Worm (Caenorhabditis elegans) whole organism, late embryonic: ENCODE results near the gene droe-4.

ENCODE experiments used
- C08G9.2 ChIP-seq: sonication (generic microtip); optimal IDR thresholded peaks from 2 replicates; lab custom pipeline; 2016; ENCODE audit warnings: mild to moderate bottlenecking, missing genetic modification characterization, moderate library complexity, missing compliant biosample characterization
- F13H6.1 ChIP-seq: sonication (generic microtip); optimal IDR thresholded peaks from 2 replicates; lab custom pipeline; 2016; ENCODE audit warnings: missing genetic modification characterization, missing compliant biosample characterization
- K02D7.2 ChIP-seq: sonication (generic microtip); optimal IDR thresholded peaks from 2 replicates; lab custom pipeline; 2017; ENCODE audit warnings: mild to moderate bottlenecking, missing genetic modification characterization, missing compliant biosample characterization
- ahr-1 ChIP-seq: sonication (generic microtip); optimal IDR thresholded peaks from 2 replicates; lab custom pipeline; 2016; ENCODE audit warnings: missing genetic modification characterization, missing compliant biosample characterization
- ceh-18 ChIP-seq: sonication (generic microtip); optimal IDR thresholded peaks from 2 replicates; lab custom pipeline; 2016; ENCODE audit warnings: missing genetic modification characterization, missing compliant biosample characterization
- ceh-2 ChIP-seq: sonication (generic microtip); optimal IDR thresholded peaks from 2 replicates; lab custom pipeline; 2016; ENCODE audit warnings: missing genotype, missing genetic modification characterization, missing compliant biosample characterization
- ceh-22 ChIP-seq: sonication (generic microtip); optimal IDR thresholded peaks from 2 replicates; lab custom pipeline; 2017; ENCODE audit warnings: missing biosample characterization, missing genetic modification characterization
- ceh-24 ChIP-seq: sonication (generic microtip); optimal IDR thresholded peaks from 2 replicates; lab custom pipeline; 2016; ENCODE audit warnings: mild to moderate bottlenecking, missing genetic modification characterization, missing compliant biosample characterization
- ceh-31 ChIP-seq: sonication (generic microtip); optimal IDR thresholded peaks from 2 replicates; lab custom pipeline; 2016; ENCODE audit warnings: missing genetic modification characterization, missing compliant biosample characterization
- ceh-34 ChIP-seq: sonication (generic microtip); optimal IDR thresholded peaks from 2 replicates; lab custom pipeline; 2016; ENCODE audit warnings: mild to moderate bottlenecking, missing genetic modification characterization, missing compliant biosample characterization
- ceh-45 ChIP-seq: fragments of 200-800 bp; sonication (Bioruptor generic); IDR thresholded peaks from 2 replicates; pipeline ENCODE4 v1.3.6; 2022; ENCODE audit warnings: missing genetic modification reagents, missing genetic modification characterization, missing compliant biosample characterization
- elt-2 ChIP-seq: sonication (generic microtip); optimal IDR thresholded peaks from 2 replicates; lab custom pipeline; 2016; ENCODE audit warnings: missing genetic modification reagents, missing genetic modification characterization, missing compliant biosample characterization
- fax-1 ChIP-seq: sonication (generic microtip); optimal IDR thresholded peaks from 2 replicates; lab custom pipeline; 2016; ENCODE audit warnings: missing genotype, missing genetic modification characterization, missing compliant biosample characterization
- fkh-6 ChIP-seq: sonication (generic microtip); optimal IDR thresholded peaks from 2 replicates; lab custom pipeline; 2016; ENCODE audit warnings: missing genetic modification characterization, missing compliant biosample characterization
- gmeb-2 ChIP-seq: sonication (generic microtip); optimal IDR thresholded peaks from 2 replicates; lab custom pipeline; 2016; ENCODE audit warnings: missing genetic modification characterization, inconsistent platforms, missing compliant biosample characterization
- hlh-15 ChIP-seq: sonication (generic microtip); optimal IDR thresholded peaks from 2 replicates; lab custom pipeline; 2016; ENCODE audit warnings: missing genetic modification characterization, missing compliant biosample characterization
- hlh-30 ChIP-seq: sonication (generic microtip); optimal IDR thresholded peaks from 2 replicates; lab custom pipeline; 2017; ENCODE audit warnings: antibody characterized with exemption, missing genetic modification characterization, missing compliant biosample characterization; ENCODE audit not compliant: insufficient read depth
- hlh-6 ChIP-seq: sonication (generic microtip); optimal IDR thresholded peaks from 2 replicates; lab custom pipeline; 2016; ENCODE audit warnings: missing genotype, missing genetic modification characterization, missing compliant biosample characterization
- hlh-8 ChIP-seq: sonication (generic microtip); optimal IDR thresholded peaks from 2 replicates; lab custom pipeline; 2016; ENCODE audit warnings: missing genotype, missing genetic modification characterization, missing compliant biosample characterization
- madf-2 ChIP-seq: sonication (generic microtip); optimal IDR thresholded peaks from 2 replicates; lab custom pipeline; 2017; ENCODE audit warnings: missing genetic modification characterization, missing compliant biosample characterization
- nfya-1 ChIP-seq: sonication (generic microtip); optimal IDR thresholded peaks from 2 replicates; lab custom pipeline; 2017; ENCODE audit warnings: missing genetic modification characterization, mild to moderate bottlenecking, missing compliant biosample characterization, antibody characterized with exemption, moderate library complexity
- nhr-11 ChIP-seq: fragments of 150-350 bp; optimal IDR thresholded peaks from 2 replicates; lab custom pipeline; 2014; ENCODE audit warnings: missing biosample characterization, missing genetic modification characterization
- nhr-232 ChIP-seq: sonication (generic microtip); optimal IDR thresholded peaks from 2 replicates; lab custom pipeline; 2016; ENCODE audit warnings: missing genetic modification characterization, missing compliant biosample characterization
- pag-3 ChIP-seq: sonication (generic microtip); optimal IDR thresholded peaks from 2 replicates; lab custom pipeline; 2016; ENCODE audit warnings: missing compliant biosample characterization, missing genetic modification characterization, borderline replicate concordance
- pax-1 ChIP-seq: fragments of 150-350 bp; optimal IDR thresholded peaks from 2 replicates; lab custom pipeline; 2014; ENCODE audit warnings: missing biosample characterization, missing genetic modification characterization
- pha-2 ChIP-seq: sonication (generic microtip); optimal IDR thresholded peaks from 2 replicates; lab custom pipeline; 2017; ENCODE audit warnings: mild to moderate bottlenecking, missing genetic modification characterization, missing compliant biosample characterization
- pqm-1 ChIP-seq: sonication (generic microtip); optimal IDR thresholded peaks from 2 replicates; lab custom pipeline; 2016; ENCODE audit warnings: missing genetic modification characterization, missing compliant biosample characterization
- rnt-1 ChIP-seq: sonication (generic microtip); optimal IDR thresholded peaks from 2 replicates; lab custom pipeline; 2016; ENCODE audit warnings: missing genetic modification characterization, missing compliant biosample characterization
- tbx-2 ChIP-seq: sonication (generic microtip); optimal IDR thresholded peaks from 2 replicates; lab custom pipeline; 2016; ENCODE audit warnings: missing genetic modification characterization, missing compliant biosample characterization
- ttx-3 ChIP-seq: sonication (generic microtip); optimal IDR thresholded peaks from 2 replicates; lab custom pipeline; 2016; ENCODE audit warnings: missing genetic modification reagents, missing genetic modification characterization, missing compliant biosample characterization
- unc-42 ChIP-seq: sonication (generic microtip); optimal IDR thresholded peaks from 2 replicates; lab custom pipeline; 2016; ENCODE audit warnings: missing genotype, missing genetic modification characterization, missing compliant biosample characterization
- unc-55 ChIP-seq: sonication (generic microtip); optimal IDR thresholded peaks from 2 replicates; lab custom pipeline; 2017; ENCODE audit warnings: missing biosample characterization, missing genetic modification reagents, missing genetic modification characterization
- zip-5 ChIP-seq: sonication (generic microtip); optimal IDR thresholded peaks from 2 replicates; lab custom pipeline; 2016; ENCODE audit warnings: missing genetic modification characterization, missing compliant biosample characterization

Gene droe-4

DNA sequence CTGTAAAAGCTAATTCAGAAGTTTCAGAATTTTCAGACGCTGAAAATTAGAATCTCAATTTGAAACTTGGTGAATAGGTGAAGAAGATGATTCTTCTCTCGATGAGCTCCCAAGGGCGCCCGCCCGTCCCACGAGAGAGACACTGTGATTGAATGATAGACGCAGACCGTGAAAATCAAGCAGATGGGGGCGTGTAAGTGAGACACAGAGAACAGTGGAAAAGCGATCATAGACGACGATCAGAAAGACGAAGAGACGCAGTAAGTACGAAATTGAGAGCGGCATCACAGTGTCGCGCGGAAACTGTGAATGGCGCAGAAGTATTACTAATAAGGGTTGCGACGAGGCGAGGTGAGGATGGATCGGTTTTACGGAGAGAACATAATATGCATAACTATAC is 9.9 kb downstream of the droe-4 start:
- TF ChIP-seq C08G9.2 (tag; lab: Kevin White, UChicago) = peak; percentile 39
- no peak for TF ChIP-seq ceh-45
- peak; percentile 50 for TF ChIP-seq ceh-34
- peak; percentile 22 for TF ChIP-seq rnt-1 (tag; lab: Kevin White, UChicago)
- no peak for TF ChIP-seq fkh-6
- peak; percentile 11 for TF ChIP-seq nfya-1 (tag; lab: Kevin White, UChicago)
- no peak for TF ChIP-seq ceh-2 (tag; lab: Kevin White, UChicago)
- no peak for TF ChIP-seq unc-42 (tag; lab: Kevin White, UChicago)
- no peak for TF ChIP-seq hlh-8 (tag; lab: Kevin White, UChicago)
- TF ChIP-seq ceh-31 (tag; lab: Kevin White, UChicago) = peak; percentile 24
- no peak for TF ChIP-seq ceh-22 (tag; lab: Kevin White, UChicago)
- peak; percentile 44 for TF ChIP-seq tbx-2
- peak; percentile 3 for TF ChIP-seq unc-55
- TF ChIP-seq ceh-18 = peak; percentile 28
- TF ChIP-seq, all 69 proteins: peak for 8

DNA sequence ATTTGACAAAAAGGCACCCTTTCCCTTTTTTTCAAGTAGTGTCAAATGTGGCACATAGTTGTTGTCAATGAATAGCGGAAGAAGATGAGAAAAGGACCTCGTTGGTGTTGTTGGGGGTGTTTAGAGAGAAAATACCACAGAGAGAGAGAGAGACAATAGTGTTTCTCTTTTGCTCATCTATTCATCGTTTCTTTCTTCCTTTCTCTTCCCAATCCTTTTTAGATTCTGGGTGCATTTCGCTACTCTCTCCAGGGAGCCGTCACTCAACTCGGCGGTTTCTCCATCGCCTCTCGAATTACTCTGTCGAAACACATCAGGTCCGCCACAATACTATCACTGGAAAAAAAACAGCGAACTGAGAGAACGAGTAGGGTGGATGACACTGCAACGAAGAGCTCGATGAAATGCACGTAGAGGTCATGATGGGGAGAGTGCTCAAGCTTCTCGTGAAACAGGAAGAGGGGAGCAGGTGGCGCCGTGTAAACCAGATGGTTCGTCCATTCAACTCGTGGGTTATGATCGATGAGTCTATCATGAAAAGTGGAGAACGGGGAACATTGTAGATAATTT is 11.2 kb downstream of the droe-4 start:
- peak; percentile 21 for TF ChIP-seq hlh-8 (tag; lab: Kevin White, UChicago)
- peak; percentile 13 for TF ChIP-seq unc-42 (tag; lab: Kevin White, UChicago)
- no peak for TF ChIP-seq pag-3 (tag; lab: Kevin White, UChicago)

ce11 chrV:14004342-14004741 is 11.9 kb downstream of the droe-4 start:
- TF ChIP-seq unc-42 (tag; lab: Kevin White, UChicago) (peak; percentile 28), madf-2 (no peak), pag-3 (tag; lab: Kevin White, UChicago) (no peak), unc-55 (no peak), hlh-30 (tag; lab: Kevin White, UChicago) (no peak), ceh-45 (no peak), ahr-1 (tag; lab: Kevin White, UChicago) (no peak), F13H6.1 (tag; lab: Kevin White, UChicago) (no peak), fax-1 (tag; lab: Kevin White, UChicago) (no peak)
- TF ChIP-seq, all 69 proteins: peak for 1

DNA sequence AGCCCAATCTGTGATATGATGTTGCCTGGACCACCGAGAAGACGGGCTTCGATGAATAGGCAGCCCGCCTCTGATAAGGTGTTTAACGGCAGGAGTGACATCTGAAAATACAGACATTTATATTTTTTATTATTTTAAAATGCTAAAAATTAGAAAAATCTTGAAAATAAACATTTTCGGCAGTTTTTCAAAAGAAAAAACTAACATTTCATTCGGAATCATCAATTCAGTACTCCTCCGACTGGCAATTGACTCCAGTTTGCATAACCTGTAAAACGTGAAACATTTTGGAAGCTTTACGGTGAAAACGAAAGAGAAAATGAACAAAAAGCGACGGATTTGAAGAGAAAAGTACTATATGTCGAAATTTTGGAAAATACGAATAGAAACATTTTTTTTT is 13.4 kb downstream of the droe-4 start, which contains the start of gene ric-7:
ric-7 (minus strand) TSS at position 101 of the 400 bp plus-strand sequence.
- TF ChIP-seq ceh-31 (tag; lab: Kevin White, UChicago) = no peak
- no peak for TF ChIP-seq ceh-24 (tag; lab: Kevin White, UChicago)
- no peak for TF ChIP-seq K02D7.2 (tag; lab: Kevin White, UChicago)
- TF ChIP-seq pqm-1 (tag; lab: Kevin White, UChicago) = no peak
- no peak for TF ChIP-seq tbx-2
- no peak for TF ChIP-seq nhr-232 (tag; lab: Kevin White, UChicago)
- TF ChIP-seq nhr-11 (tag; lab: Kevin White, UChicago) = no peak
- TF ChIP-seq C08G9.2 (tag; lab: Kevin White, UChicago) = no peak
- no peak for TF ChIP-seq elt-2 (tag; lab: Kevin White, UChicago)
- no peak for TF ChIP-seq fax-1 (tag; lab: Kevin White, UChicago)
- TF ChIP-seq gmeb-2 (tag; lab: Kevin White, UChicago) = no peak
- TF ChIP-seq ttx-3 (tag; lab: Kevin White, UChicago) = no peak
- TF ChIP-seq hlh-15 (tag; lab: Kevin White, UChicago) = no peak
- no peak for TF ChIP-seq zip-5
- no peak for TF ChIP-seq pax-1 (tag; lab: Kevin White, UChicago)
- TF ChIP-seq unc-42 (tag; lab: Kevin White, UChicago) = no peak
- TF ChIP-seq pha-2 (tag; lab: Kevin White, UChicago) = no peak
- no peak for TF ChIP-seq hlh-6 (tag; lab: Kevin White, UChicago)

ce11 chrV:14006819-14007218 is 14.4 kb downstream of the droe-4 start:
- TF ChIP-seq ceh-31 (tag; lab: Kevin White, UChicago) (peak; percentile 35), unc-42 (tag; lab: Kevin White, UChicago) (peak; percentile 20), gmeb-2 (tag; lab: Kevin White, UChicago) (no peak)
- TF ChIP-seq, all 69 proteins: peak for 2
